Worm (Caenorhabditis elegans) whole organism, young adult: ENCODE results near the gene lin-49.

Experiments
- B0035.1 ChIP-seq: sonication (generic microtip); optimal IDR thresholded peaks from 2 replicates; lab custom pipeline; 2016; ENCODE audit warnings: missing genetic modification characterization, mild to moderate bottlenecking, missing compliant biosample characterization, missing genotype, missing genetic modification reagents
- B0336.3 ChIP-seq: fragments of 200-800 bp; sonication (Bioruptor generic); IDR thresholded peaks from 2 replicates; pipeline ENCODE4 v1.3.6; 2022; ENCODE audit warnings: missing genetic modification characterization, missing compliant biosample characterization
- C06A6.2 ChIP-seq: fragments of 200-800 bp; sonication (Bioruptor generic); conservative IDR thresholded peaks from 2 replicates; pipeline ENCODE4 v1.3.6; 2022; ENCODE audit warnings: missing genetic modification characterization, missing compliant biosample characterization
- F23B12.7 ChIP-seq: sonication (generic microtip); optimal IDR thresholded peaks from 2 replicates; lab custom pipeline; 2017; ENCODE audit warnings: missing genetic modification characterization, mild to moderate bottlenecking, missing compliant biosample characterization, antibody characterized with exemption, moderate library complexity; ENCODE audit not compliant: insufficient read depth
- F33H1.4 ChIP-seq: fragments of 200-800 bp; sonication (Bioruptor generic); IDR thresholded peaks from 2 replicates; pipeline ENCODE4 v1.3.6; 2022; ENCODE audit warnings: missing genetic modification reagents, missing genetic modification characterization, missing compliant biosample characterization
- F57A8.1 ChIP-seq: fragments of 200-800 bp; sonication (Bioruptor generic); optimal IDR thresholded peaks from 2 replicates; lab custom pipeline; 2018; ENCODE audit warnings: mild to moderate bottlenecking, missing genetic modification characterization, moderate library complexity, missing compliant biosample characterization
- K12H6.12 ChIP-seq: fragments of 200-800 bp; sonication (Bioruptor generic); optimal IDR thresholded peaks from 2 replicates; lab custom pipeline; 2018; ENCODE audit warnings: mild to moderate bottlenecking, missing genetic modification characterization, missing compliant biosample characterization
- Y53F4B.3 ChIP-seq: fragments of 200-800 bp; sonication (Bioruptor generic); IDR thresholded peaks from 2 replicates; pipeline ENCODE4 v1.3.6; 2022; ENCODE audit warnings: missing genetic modification reagents, missing genetic modification characterization, missing compliant biosample characterization
- Y67H2A.10 ChIP-seq: fragments of 200-800 bp; sonication (Bioruptor generic); conservative IDR thresholded peaks from 2 replicates; pipeline ENCODE4 v1.3.6; 2022; ENCODE audit warnings: missing genetic modification reagents, missing genetic modification characterization, missing compliant biosample characterization
- Y95B8A.8 ChIP-seq: fragments of 200-800 bp; sonication (Bioruptor generic); IDR thresholded peaks from 2 replicates; pipeline ENCODE4 v1.3.6; 2022; ENCODE audit warnings: missing genetic modification reagents, missing genetic modification characterization, missing compliant biosample characterization
- atf-7 ChIP-seq: sonication (generic microtip); optimal IDR thresholded peaks from 2 replicates; lab custom pipeline; 2017; ENCODE audit warnings: mild to moderate bottlenecking, missing genetic modification characterization, missing compliant biosample characterization
- attf-5 ChIP-seq: fragments of 200-800 bp; sonication (Bioruptor generic); optimal IDR thresholded peaks from 2 replicates; lab custom pipeline; 2018; ENCODE audit warnings: mild to moderate bottlenecking, missing genetic modification characterization, missing compliant biosample characterization
- ccch-3 ChIP-seq: fragments of 200-800 bp; sonication (Bioruptor generic); optimal IDR thresholded peaks from 2 replicates; lab custom pipeline; 2018; ENCODE audit warnings: mild to moderate bottlenecking, missing genetic modification characterization, missing compliant biosample characterization
- cebp-1 ChIP-seq, 2 experiments: fragments of 200-800 bp in 1 of 2; sonication (Bioruptor generic) in 1 of 2; sonication (generic microtip) in 1 of 2; IDR thresholded peaks in 1 of 2; optimal IDR thresholded peaks in 1 of 2; 2 replicates each; pipeline versions ENCODE4 v1.3.6 to Lab custom; 2017 to 2022; ENCODE audit warnings: missing compliant biosample characterization in 2 of 2, missing genetic modification characterization in 2 of 2, mild to moderate bottlenecking in 1 of 2, missing genetic modification reagents in 1 of 2, moderate library complexity in 1 of 2
- ceh-27 ChIP-seq: fragments of 200-800 bp; sonication (Bioruptor generic); optimal IDR thresholded peaks from 2 replicates; lab custom pipeline; 2018; ENCODE audit warnings: mild to moderate bottlenecking, missing genetic modification characterization, moderate library complexity, missing compliant biosample characterization
- ceh-40 ChIP-seq: fragments of 200-800 bp; sonication (Bioruptor generic); IDR thresholded peaks from 2 replicates; pipeline ENCODE4 v1.3.6; 2022; ENCODE audit warnings: missing genetic modification characterization, missing compliant biosample characterization
- ceh-79 ChIP-seq: sonication (generic microtip); optimal IDR thresholded peaks from 2 replicates; lab custom pipeline; 2017; ENCODE audit warnings: mild to moderate bottlenecking, missing genetic modification characterization, missing compliant biosample characterization
- ceh-91 ChIP-seq: fragments of 200-800 bp; sonication (Bioruptor generic); IDR thresholded peaks from 2 replicates; pipeline ENCODE4 v1.3.6; 2022; ENCODE audit warnings: missing genetic modification reagents, missing genetic modification characterization, missing compliant biosample characterization
- die-1 ChIP-seq: sonication (generic microtip); optimal IDR thresholded peaks from 2 replicates; lab custom pipeline; 2016; ENCODE audit warnings: missing genotype, mild to moderate bottlenecking, missing genetic modification characterization, missing compliant biosample characterization
- dox-1 ChIP-seq: fragments of 200-800 bp; sonication (Bioruptor generic); IDR thresholded peaks from 2 replicates; pipeline ENCODE4 v1.3.6; 2022; ENCODE audit warnings: missing genetic modification reagents, missing genetic modification characterization, missing compliant biosample characterization
- dpl-1 ChIP-seq: fragments of 150-350 bp; optimal IDR thresholded peaks from 2 replicates; lab custom pipeline; 2014; ENCODE audit warnings: missing biosample characterization, missing genetic modification reagents, missing genetic modification characterization
- egl-18 ChIP-seq: fragments of 200-800 bp; sonication (Bioruptor generic); IDR thresholded peaks from 2 replicates; pipeline ENCODE4 v1.3.6; 2022; ENCODE audit warnings: missing genetic modification reagents, missing genetic modification characterization, missing compliant biosample characterization
- egl-44 ChIP-seq: fragments of 200-800 bp; sonication (Bioruptor generic); IDR thresholded peaks from 2 replicates; pipeline ENCODE4 v1.3.6; 2022; ENCODE audit warnings: missing genetic modification reagents, missing genetic modification characterization, missing compliant biosample characterization
- fkh-3 ChIP-seq: sonication (generic microtip); optimal IDR thresholded peaks from 2 replicates; lab custom pipeline; 2016; ENCODE audit warnings: mild to moderate bottlenecking, missing genetic modification characterization, missing compliant biosample characterization
- hlh-26 ChIP-seq: fragments of 200-800 bp; sonication (Bioruptor generic); conservative IDR thresholded peaks from 2 replicates; pipeline ENCODE4 v1.3.6; 2022; ENCODE audit warnings: missing genetic modification reagents, missing genetic modification characterization, missing compliant biosample characterization
- hmg-1.2 ChIP-seq: fragments of 200-800 bp; sonication (Bioruptor generic); IDR thresholded peaks from 2 replicates; pipeline ENCODE4 v1.3.6; 2022; ENCODE audit warnings: missing genetic modification reagents, missing genetic modification characterization, missing compliant biosample characterization
- let-526 ChIP-seq: fragments of 200-800 bp; sonication (Bioruptor generic); IDR thresholded peaks from 2 replicates; pipeline ENCODE4 v1.3.6; 2022; ENCODE audit warnings: missing genetic modification reagents, missing genetic modification characterization, missing compliant biosample characterization
- let-607 ChIP-seq, 2 experiments: fragments of 200-800 bp in 1 of 2; sonication (Bioruptor generic) in 1 of 2; sonication (generic microtip) in 1 of 2; optimal IDR thresholded peaks; 2 replicates each; lab custom pipeline; 2016 to 2018; ENCODE audit warnings: mild to moderate bottlenecking in 2 of 2, missing compliant biosample characterization in 2 of 2, missing genetic modification characterization in 2 of 2, moderate library complexity in 2 of 2, missing genotype in 1 of 2
- lin-40 ChIP-seq: sonication (generic microtip); optimal IDR thresholded peaks from 2 replicates; lab custom pipeline; 2016; ENCODE audit warnings: missing genetic modification characterization, mild to moderate bottlenecking, missing compliant biosample characterization, missing genotype, missing genetic modification reagents
- lin-54 ChIP-seq: fragments of 200-800 bp; sonication (Bioruptor generic); optimal IDR thresholded peaks from 2 replicates; lab custom pipeline; 2018; ENCODE audit warnings: mild to moderate bottlenecking, missing genetic modification characterization, missing compliant biosample characterization
- lsl-1 ChIP-seq: fragments of 200-800 bp; sonication (Bioruptor generic); optimal IDR thresholded peaks from 2 replicates; lab custom pipeline; 2018; ENCODE audit warnings: mild to moderate bottlenecking, missing genetic modification characterization, moderate library complexity, missing compliant biosample characterization
- madf-10 ChIP-seq: sonication (generic microtip); optimal IDR thresholded peaks from 2 replicates; lab custom pipeline; 2016; ENCODE audit warnings: mild to moderate bottlenecking, missing genetic modification characterization, missing compliant biosample characterization
- madf-6 ChIP-seq: fragments of 200-800 bp; sonication (Bioruptor generic); IDR thresholded peaks from 2 replicates; pipeline ENCODE4 v1.3.6; 2022; ENCODE audit warnings: missing genetic modification reagents, missing genetic modification characterization, missing compliant biosample characterization
- madf-8 ChIP-seq: fragments of 200-800 bp; sonication (Bioruptor generic); conservative IDR thresholded peaks from 2 replicates; pipeline ENCODE4 v1.3.6; 2022; ENCODE audit warnings: missing genetic modification reagents, missing genetic modification characterization, missing compliant biosample characterization
- nfyb-1 ChIP-seq: fragments of 200-800 bp; sonication (Bioruptor generic); IDR thresholded peaks from 2 replicates; pipeline ENCODE4 v1.3.6; 2022; ENCODE audit warnings: missing genetic modification reagents, missing genetic modification characterization, missing compliant biosample characterization
- nhr-120 ChIP-seq: fragments of 200-800 bp; sonication (Bioruptor generic); IDR thresholded peaks from 2 replicates; pipeline ENCODE4 v1.3.6; 2022; ENCODE audit warnings: missing genetic modification characterization, missing compliant biosample characterization
- nhr-179 ChIP-seq: sonication (generic microtip); optimal IDR thresholded peaks from 2 replicates; lab custom pipeline; 2016; ENCODE audit warnings: mild to moderate bottlenecking, missing genetic modification characterization, missing compliant biosample characterization
- nhr-80 ChIP-seq: sonication (generic microtip); optimal IDR thresholded peaks from 2 replicates; lab custom pipeline; 2016; ENCODE audit warnings: missing genetic modification characterization, missing compliant biosample characterization
- snpc-1.3 ChIP-seq: sonication (generic microtip); optimal IDR thresholded peaks from 2 replicates; lab custom pipeline; 2017; ENCODE audit warnings: missing genetic modification characterization, mild to moderate bottlenecking, missing compliant biosample characterization, antibody characterized with exemption, moderate library complexity, missing genotype, missing genetic modification reagents; ENCODE audit not compliant: insufficient read depth
- snpc-4 ChIP-seq, 5 experiments: fragments of 150-350 bp in 1 of 5; sonication (generic microtip) in 4 of 5; optimal IDR thresholded peaks; 2 replicates each; lab custom pipeline; 2014 to 2018; ENCODE audit warnings: missing genetic modification characterization in 5 of 5, missing biosample characterization in 3 of 5, antibody characterized with exemption in 2 of 5, mild to moderate bottlenecking in 2 of 5, missing compliant biosample characterization in 2 of 5, missing genotype in 2 of 5, moderate library complexity in 2 of 5, missing genetic modification reagents in 1 of 5
- tbp1 ChIP-seq: fragments of 200-800 bp; sonication (Bioruptor generic); optimal IDR thresholded peaks from 2 replicates; lab custom pipeline; 2018; ENCODE audit warnings: mild to moderate bottlenecking, missing genetic modification characterization, missing compliant biosample characterization
- tbx-9 ChIP-seq: sonication (generic microtip); optimal IDR thresholded peaks from 2 replicates; lab custom pipeline; 2016; ENCODE audit warnings: borderline replicate concordance, missing genetic modification characterization, inconsistent platforms, missing compliant biosample characterization
- tlf-1 ChIP-seq: fragments of 200-800 bp; sonication (Bioruptor generic); optimal IDR thresholded peaks from 2 replicates; lab custom pipeline; 2018; ENCODE audit warnings: mild to moderate bottlenecking, missing genetic modification characterization, missing compliant biosample characterization
- unc-62 ChIP-seq: fragments of 150-350 bp; optimal IDR thresholded peaks from 2 replicates; lab custom pipeline; 2014; ENCODE audit warnings: missing biosample characterization, missing genetic modification reagents, missing genetic modification characterization
- ztf-18 ChIP-seq: sonication (generic microtip); optimal IDR thresholded peaks from 2 replicates; lab custom pipeline; 2016; ENCODE audit warnings: missing genotype, mild to moderate bottlenecking, missing genetic modification characterization, missing compliant biosample characterization
- ztf-26 ChIP-seq: sonication (generic microtip); optimal IDR thresholded peaks from 2 replicates; lab custom pipeline; 2017; ENCODE audit warnings: missing genetic modification characterization, missing compliant biosample characterization

lin-49 gene

ce11 chrIV:8620102-8620733, at the start of gene lin-49:
Gene lin-49 (plus strand): TSS chrIV:8620683.
- peak in 1 of 2 experiments; percentile 14 for TF ChIP-seq let-607 (tag; optimal IDR thresholded peaks at IDR 0.05; lab: Kevin White, UChicago)
- peak; percentile 43; the same call in 1 of the 2 replicates for TF ChIP-seq B0336.3
- TF ChIP-seq dpl-1 (GFP tag; lab: Kevin White, UChicago) = no peak
- no peak for TF ChIP-seq fkh-3
- TF ChIP-seq nhr-120 (GFP tag; lab: Robert Waterston, UW) = no peak
- TF ChIP-seq cebp-1 (GFP tag; IDR thresholded peaks at IDR 0.05; lab: Robert Waterston, UW) = no peak
- peak; percentile 60 for TF ChIP-seq cebp-1 (tag; optimal IDR thresholded peaks at IDR 0.05; lab: Kevin White, UChicago)
- TF ChIP-seq die-1 (tag; lab: Kevin White, UChicago) = no peak
- no peak for TF ChIP-seq snpc-1.3 (tag; lab: Kevin White, UChicago)
- no peak for TF ChIP-seq tbx-9
- TF ChIP-seq F23B12.7 (tag; lab: Kevin White, UChicago) = no peak
- no peak for TF ChIP-seq snpc-4 (GFP tag; optimal IDR thresholded peaks at IDR 0.05; lab: Kevin White, UChicago)
- TF ChIP-seq snpc-4 (tag; optimal IDR thresholded peaks at IDR 0.05; lab: Kevin White, UChicago) = peak in 1 of 4 experiments; percentile 23
- peak; percentile 60; the same call in 1 of the 2 replicates for TF ChIP-seq dox-1
- TF ChIP-seq nhr-179 (tag; lab: Kevin White, UChicago) = no peak
- 0 out of 2 replicates have a peak, but pooled peaks have one; percentile 53 for TF ChIP-seq nfyb-1
- TF ChIP-seq lin-54 (GFP tag; lab: Kevin White, UChicago) = peak; percentile 36
- no peak for TF ChIP-seq egl-18 (GFP tag; lab: Robert Waterston, UW)
- no peak for TF ChIP-seq ceh-91
- TF ChIP-seq let-526 (GFP tag; lab: Robert Waterston, UW) = no peak
- peak; percentile 85 for TF ChIP-seq attf-5
- TF ChIP-seq madf-10 (tag; lab: Kevin White, UChicago) = peak; percentile 39
- no peak for TF ChIP-seq hlh-26 (GFP tag; lab: Robert Waterston, UW)
- TF ChIP-seq ztf-18 (tag; lab: Kevin White, UChicago) = peak; percentile 23
- peak; percentile 62 for TF ChIP-seq lin-40
- no peak for TF ChIP-seq atf-7 (tag; lab: Kevin White, UChicago)
- TF ChIP-seq lsl-1 (GFP tag; lab: Kevin White, UChicago) = no peak
- peak; percentile 38 for TF ChIP-seq ztf-26
- TF ChIP-seq Y95B8A.8 (GFP tag; lab: Robert Waterston, UW) = no peak
- 0 out of 2 replicates have a peak, but pooled peaks have one; percentile 11 for TF ChIP-seq C06A6.2
- TF ChIP-seq B0035.1 = no peak
- TF ChIP-seq tbp1 (GFP tag; lab: Kevin White, UChicago) = peak; percentile 32
- no peak for TF ChIP-seq F57A8.1 (GFP tag; lab: Kevin White, UChicago)
- no peak for TF ChIP-seq ccch-3 (GFP tag; lab: Kevin White, UChicago)
- TF ChIP-seq tlf-1 (GFP tag; lab: Kevin White, UChicago) = no peak
- TF ChIP-seq Y53F4B.3 (GFP tag; lab: Robert Waterston, UW) = no peak
- peak; percentile 66 for TF ChIP-seq ceh-27 (GFP tag; lab: Kevin White, UChicago)
- TF ChIP-seq madf-6 (GFP tag; lab: Robert Waterston, UW) = 0 out of 2 replicates have a peak, but pooled peaks have one; percentile 16
- peak; percentile 75 for TF ChIP-seq nhr-80
- TF ChIP-seq hmg-1.2 (GFP tag; lab: Robert Waterston, UW) = peak; percentile 86; the same call in 1 of the 2 replicates
- no peak for TF ChIP-seq egl-44 (GFP tag; lab: Robert Waterston, UW)
- TF ChIP-seq ceh-79 (tag; lab: Kevin White, UChicago) = no peak
- no peak for TF ChIP-seq madf-8 (GFP tag; lab: Robert Waterston, UW)
- no peak for TF ChIP-seq Y67H2A.10
- TF ChIP-seq K12H6.12 (tag; lab: Kevin White, UChicago) = peak; percentile 56
- TF ChIP-seq F33H1.4 = no peak
- no peak for TF ChIP-seq ceh-40 (GFP tag; lab: Robert Waterston, UW)
- TF ChIP-seq unc-62 (GFP tag; lab: Kevin White, UChicago) = no peak
